Worm (Caenorhabditis elegans) whole organism, young adult: ENCODE data around the gene ugt-9.

Experiments
- B0035.1 ChIP-seq: sonication (generic microtip); optimal IDR thresholded peaks from 2 replicates; lab custom pipeline; 2016; ENCODE audit warnings: missing genetic modification characterization, mild to moderate bottlenecking, missing compliant biosample characterization, missing genotype, missing genetic modification reagents
- F22D6.2 ChIP-seq: sonication (generic microtip); optimal IDR thresholded peaks from 2 replicates; lab custom pipeline; 2016; ENCODE audit warnings: mild to moderate bottlenecking, missing genetic modification characterization, missing compliant biosample characterization
- F57C9.4 ChIP-seq: sonication (generic microtip); optimal IDR thresholded peaks from 2 replicates; lab custom pipeline; 2017; ENCODE audit warnings: mild to moderate bottlenecking, missing genetic modification characterization, missing compliant biosample characterization
- Y53F4B.3 ChIP-seq: fragments of 200-800 bp; sonication (Bioruptor generic); IDR thresholded peaks from 2 replicates; pipeline ENCODE4 v1.3.6; 2022; ENCODE audit warnings: missing genetic modification reagents, missing genetic modification characterization, missing compliant biosample characterization
- ama-1 ChIP-seq, 3 experiments: fragments of 150-350 bp in 1 of 3; sonication (generic microtip) in 2 of 3; optimal IDR thresholded peaks; 2 replicates each; lab custom pipeline; 2014 to 2018; ENCODE audit warnings: missing biosample characterization in 2 of 3, missing genetic modification characterization in 2 of 3, missing genetic modification reagents in 2 of 3
- aptf-2 ChIP-seq: fragments of 200-800 bp; sonication (Bioruptor generic); conservative IDR thresholded peaks from 2 replicates; pipeline ENCODE4 v1.3.6; 2022; ENCODE audit warnings: missing genetic modification reagents, missing genetic modification characterization, missing compliant biosample characterization
- athp-1 ChIP-seq: sonication (generic microtip); optimal IDR thresholded peaks from 2 replicates; lab custom pipeline; 2017; ENCODE audit warnings: mild to moderate bottlenecking, missing genetic modification characterization, missing compliant biosample characterization
- attf-3 ChIP-seq: fragments of 200-800 bp; sonication (Bioruptor generic); conservative IDR thresholded peaks from 2 replicates; pipeline ENCODE4 v1.3.6; 2022; ENCODE audit warnings: missing genetic modification reagents, missing genetic modification characterization, missing compliant biosample characterization
- bed-2 ChIP-seq: fragments of 200-800 bp; sonication (Bioruptor generic); IDR thresholded peaks from 2 replicates; pipeline ENCODE4 v1.3.6; 2022; ENCODE audit warnings: missing genetic modification reagents, missing genetic modification characterization, missing compliant biosample characterization
- cebp-1 ChIP-seq, 2 experiments: fragments of 200-800 bp in 1 of 2; sonication (Bioruptor generic) in 1 of 2; sonication (generic microtip) in 1 of 2; IDR thresholded peaks in 1 of 2; optimal IDR thresholded peaks in 1 of 2; 2 replicates each; pipeline versions ENCODE4 v1.3.6 to Lab custom; 2017 to 2022; ENCODE audit warnings: missing compliant biosample characterization in 2 of 2, missing genetic modification characterization in 2 of 2, mild to moderate bottlenecking in 1 of 2, missing genetic modification reagents in 1 of 2, moderate library complexity in 1 of 2
- ceh-27 ChIP-seq: fragments of 200-800 bp; sonication (Bioruptor generic); optimal IDR thresholded peaks from 2 replicates; lab custom pipeline; 2018; ENCODE audit warnings: mild to moderate bottlenecking, missing genetic modification characterization, moderate library complexity, missing compliant biosample characterization
- ceh-40 ChIP-seq: fragments of 200-800 bp; sonication (Bioruptor generic); IDR thresholded peaks from 2 replicates; pipeline ENCODE4 v1.3.6; 2022; ENCODE audit warnings: missing genetic modification characterization, missing compliant biosample characterization
- die-1 ChIP-seq: sonication (generic microtip); optimal IDR thresholded peaks from 2 replicates; lab custom pipeline; 2016; ENCODE audit warnings: missing genotype, mild to moderate bottlenecking, missing genetic modification characterization, missing compliant biosample characterization
- dox-1 ChIP-seq: fragments of 200-800 bp; sonication (Bioruptor generic); IDR thresholded peaks from 2 replicates; pipeline ENCODE4 v1.3.6; 2022; ENCODE audit warnings: missing genetic modification reagents, missing genetic modification characterization, missing compliant biosample characterization
- egrh-3 ChIP-seq: fragments of 200-800 bp; sonication (Bioruptor generic); IDR thresholded peaks from 2 replicates; pipeline ENCODE4 v1.3.6; 2022; ENCODE audit warnings: missing genetic modification reagents, missing genetic modification characterization, missing compliant biosample characterization
- ets-4 ChIP-seq: fragments of 200-800 bp; sonication (Bioruptor generic); optimal IDR thresholded peaks from 2 replicates; lab custom pipeline; 2018; ENCODE audit warnings: mild to moderate bottlenecking, missing genetic modification characterization, missing compliant biosample characterization
- hmg-1.2 ChIP-seq: fragments of 200-800 bp; sonication (Bioruptor generic); IDR thresholded peaks from 2 replicates; pipeline ENCODE4 v1.3.6; 2022; ENCODE audit warnings: missing genetic modification reagents, missing genetic modification characterization, missing compliant biosample characterization
- hrde-1 ChIP-seq: sonication (generic microtip); optimal IDR thresholded peaks from 2 replicates; lab custom pipeline; 2016; ENCODE audit warnings: missing genetic modification characterization, mild to moderate bottlenecking, missing compliant biosample characterization, moderate library complexity, missing genotype, missing genetic modification reagents, borderline replicate concordance
- lag-1 ChIP-seq: fragments of 200-800 bp; sonication (Bioruptor generic); IDR thresholded peaks from 2 replicates; pipeline ENCODE4 v1.3.6; 2022; ENCODE audit warnings: missing genetic modification reagents, missing genetic modification characterization, missing compliant biosample characterization
- let-526 ChIP-seq: fragments of 200-800 bp; sonication (Bioruptor generic); IDR thresholded peaks from 2 replicates; pipeline ENCODE4 v1.3.6; 2022; ENCODE audit warnings: missing genetic modification reagents, missing genetic modification characterization, missing compliant biosample characterization
- let-607 ChIP-seq, 2 experiments: fragments of 200-800 bp in 1 of 2; sonication (Bioruptor generic) in 1 of 2; sonication (generic microtip) in 1 of 2; optimal IDR thresholded peaks; 2 replicates each; lab custom pipeline; 2016 to 2018; ENCODE audit warnings: mild to moderate bottlenecking in 2 of 2, missing compliant biosample characterization in 2 of 2, missing genetic modification characterization in 2 of 2, moderate library complexity in 2 of 2, missing genotype in 1 of 2
- lin-26 ChIP-seq: fragments of 200-800 bp; sonication (Bioruptor generic); IDR thresholded peaks from 2 replicates; pipeline ENCODE4 v1.3.6; 2022; ENCODE audit warnings: missing genetic modification reagents, missing genetic modification characterization, missing compliant biosample characterization
- lin-40 ChIP-seq: sonication (generic microtip); optimal IDR thresholded peaks from 2 replicates; lab custom pipeline; 2016; ENCODE audit warnings: missing genetic modification characterization, mild to moderate bottlenecking, missing compliant biosample characterization, missing genotype, missing genetic modification reagents
- lin-54 ChIP-seq: fragments of 200-800 bp; sonication (Bioruptor generic); optimal IDR thresholded peaks from 2 replicates; lab custom pipeline; 2018; ENCODE audit warnings: mild to moderate bottlenecking, missing genetic modification characterization, missing compliant biosample characterization
- lsy-27 ChIP-seq: sonication (generic microtip); optimal IDR thresholded peaks from 2 replicates; lab custom pipeline; 2017; ENCODE audit warnings: missing genetic modification characterization, mild to moderate bottlenecking, missing compliant biosample characterization, antibody characterized with exemption, missing genotype, borderline replicate concordance; ENCODE audit not compliant: insufficient read depth
- madf-6 ChIP-seq: fragments of 200-800 bp; sonication (Bioruptor generic); IDR thresholded peaks from 2 replicates; pipeline ENCODE4 v1.3.6; 2022; ENCODE audit warnings: missing genetic modification reagents, missing genetic modification characterization, missing compliant biosample characterization
- mel-28 ChIP-seq: sonication (generic microtip); optimal IDR thresholded peaks from 2 replicates; lab custom pipeline; 2016; ENCODE audit warnings: borderline replicate concordance, mild to moderate bottlenecking, missing genetic modification characterization, missing compliant biosample characterization
- nfya-2 ChIP-seq: fragments of 200-800 bp; sonication (Bioruptor generic); IDR thresholded peaks from 2 replicates; pipeline ENCODE4 v1.3.6; 2022; ENCODE audit warnings: missing genetic modification reagents, missing genetic modification characterization, missing compliant biosample characterization
- nfyb-1 ChIP-seq: fragments of 200-800 bp; sonication (Bioruptor generic); IDR thresholded peaks from 2 replicates; pipeline ENCODE4 v1.3.6; 2022; ENCODE audit warnings: missing genetic modification reagents, missing genetic modification characterization, missing compliant biosample characterization
- nhr-120 ChIP-seq: fragments of 200-800 bp; sonication (Bioruptor generic); IDR thresholded peaks from 2 replicates; pipeline ENCODE4 v1.3.6; 2022; ENCODE audit warnings: missing genetic modification characterization, missing compliant biosample characterization
- nhr-27 ChIP-seq: fragments of 200-800 bp; sonication (Bioruptor generic); optimal IDR thresholded peaks from 2 replicates; lab custom pipeline; 2018; ENCODE audit warnings: mild to moderate bottlenecking, missing genetic modification characterization, moderate library complexity, missing compliant biosample characterization
- pbrm-1 ChIP-seq: fragments of 200-800 bp; sonication (Bioruptor generic); IDR thresholded peaks from 2 replicates; pipeline ENCODE4 v1.3.6; 2022; ENCODE audit warnings: missing genetic modification reagents, missing genetic modification characterization, missing compliant biosample characterization
- pha-4 ChIP-seq: fragments of 150-350 bp; sonication (generic microtip); optimal IDR thresholded peaks from 2 replicates; lab custom pipeline; 2014; ENCODE audit warnings: missing biosample characterization, missing genetic modification reagents, missing genetic modification characterization
- sdz-38 ChIP-seq: sonication (generic microtip); optimal IDR thresholded peaks from 2 replicates; lab custom pipeline; 2016; ENCODE audit warnings: missing genotype, missing genetic modification characterization, missing compliant biosample characterization
- snpc-1.3 ChIP-seq: sonication (generic microtip); optimal IDR thresholded peaks from 2 replicates; lab custom pipeline; 2017; ENCODE audit warnings: missing genetic modification characterization, mild to moderate bottlenecking, missing compliant biosample characterization, antibody characterized with exemption, moderate library complexity, missing genotype, missing genetic modification reagents; ENCODE audit not compliant: insufficient read depth
- snpc-3.4 ChIP-seq: sonication (generic microtip); optimal IDR thresholded peaks from 2 replicates; lab custom pipeline; 2017; ENCODE audit warnings: missing genetic modification characterization, mild to moderate bottlenecking, missing compliant biosample characterization, antibody characterized with exemption, moderate library complexity, missing genotype, missing genetic modification reagents
- snpc-4 ChIP-seq, 5 experiments: fragments of 150-350 bp in 1 of 5; sonication (generic microtip) in 4 of 5; optimal IDR thresholded peaks; 2 replicates each; lab custom pipeline; 2014 to 2018; ENCODE audit warnings: missing genetic modification characterization in 5 of 5, missing biosample characterization in 3 of 5, antibody characterized with exemption in 2 of 5, mild to moderate bottlenecking in 2 of 5, missing compliant biosample characterization in 2 of 5, missing genotype in 2 of 5, moderate library complexity in 2 of 5, missing genetic modification reagents in 1 of 5
- somi-1 ChIP-seq: fragments of 200-800 bp; sonication (Bioruptor generic); optimal IDR thresholded peaks from 2 replicates; lab custom pipeline; 2018; ENCODE audit warnings: mild to moderate bottlenecking, missing genetic modification characterization, missing compliant biosample characterization
- sptf-2 ChIP-seq: fragments of 200-800 bp; sonication (Bioruptor generic); optimal IDR thresholded peaks from 2 replicates; lab custom pipeline; 2018; ENCODE audit warnings: mild to moderate bottlenecking, missing genetic modification characterization, missing compliant biosample characterization
- tlf-1 ChIP-seq: fragments of 200-800 bp; sonication (Bioruptor generic); optimal IDR thresholded peaks from 2 replicates; lab custom pipeline; 2018; ENCODE audit warnings: mild to moderate bottlenecking, missing genetic modification characterization, missing compliant biosample characterization
- unc-130 ChIP-seq: sonication (generic microtip); optimal IDR thresholded peaks from 2 replicates; lab custom pipeline; 2016; ENCODE audit warnings: missing genetic modification reagents, missing genetic modification characterization, missing compliant biosample characterization
- ztf-25 ChIP-seq: fragments of 200-800 bp; sonication (Bioruptor generic); IDR thresholded peaks from 2 replicates; pipeline ENCODE4 v1.3.6; 2022; ENCODE audit warnings: missing genetic modification reagents, missing genetic modification characterization, missing compliant biosample characterization

ugt-9 gene

DNA sequence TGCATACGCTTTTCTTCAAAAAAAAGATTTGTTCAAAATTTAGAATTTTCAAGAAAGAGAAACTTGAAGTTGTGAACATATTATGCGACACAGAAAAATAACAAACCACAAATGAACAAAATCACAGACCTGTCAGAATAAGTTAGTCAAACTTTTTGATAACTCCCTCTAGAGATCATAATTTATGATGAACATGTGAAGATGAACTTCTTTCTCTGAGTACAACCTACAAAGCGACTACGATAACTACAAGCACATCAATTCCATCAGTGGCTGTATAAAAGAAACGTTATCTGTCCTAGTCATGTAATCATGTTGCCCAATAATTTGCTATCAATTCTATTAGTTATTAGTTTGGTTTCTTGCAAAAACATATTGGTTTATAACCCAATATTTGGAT, at the start of gene ugt-9:
ugt-9 (plus strand) TSS at position 305 of the 400 bp plus-strand sequence.
- TF ChIP-seq hrde-1 (no peak), cebp-1 (GFP tag; IDR thresholded peaks at IDR 0.05; lab: Robert Waterston, UW) (no peak), cebp-1 (tag; optimal IDR thresholded peaks at IDR 0.05; lab: Kevin White, UChicago) (no peak), unc-130 (GFP tag; lab: Kevin White, UChicago) (no peak), lag-1 (GFP tag; lab: Robert Waterston, UW) (no peak), lsy-27 (tag; lab: Kevin White, UChicago) (no peak), egrh-3 (GFP tag; lab: Robert Waterston, UW) (no peak)

DNA sequence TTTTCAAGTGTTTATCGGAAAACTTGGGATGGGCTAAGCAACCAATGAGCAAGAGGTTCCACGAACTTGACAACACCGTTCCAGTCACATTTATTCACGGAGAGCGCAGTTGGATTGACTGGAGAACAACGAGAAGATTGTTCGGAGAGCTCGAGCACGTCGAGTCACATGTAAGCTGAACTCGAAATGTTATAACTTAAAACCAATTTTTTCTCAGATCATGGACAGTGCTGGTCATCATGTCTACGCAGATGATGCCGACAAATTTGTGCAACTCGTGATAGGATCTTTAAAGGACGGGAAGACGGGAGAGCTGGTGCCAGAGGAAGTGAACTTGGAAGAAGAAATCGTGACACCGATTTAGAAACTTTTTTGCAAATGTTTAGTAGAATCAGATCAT, 49.3 kb upstream of the ugt-9 start:
- TF ChIP-seq aptf-2 (GFP tag; lab: Robert Waterston, UW): no peak
- TF ChIP-seq sdz-38: no peak
- TF ChIP-seq Y53F4B.3 (GFP tag; lab: Robert Waterston, UW): no peak
- no peak for TF ChIP-seq dox-1 (GFP tag; lab: Robert Waterston, UW)
- no peak for TF ChIP-seq mel-28
- no peak for TF ChIP-seq pha-4
- no peak for TF ChIP-seq lin-40
- no peak for TF ChIP-seq sptf-2 (GFP tag; lab: Kevin White, UChicago)
- no peak for TF ChIP-seq snpc-4 (GFP tag; optimal IDR thresholded peaks at IDR 0.05; lab: Kevin White, UChicago)
- no peak for TF ChIP-seq snpc-4 (tag; optimal IDR thresholded peaks at IDR 0.05; lab: Kevin White, UChicago)
- no peak for TF ChIP-seq B0035.1
- TF ChIP-seq let-607 (tag; optimal IDR thresholded peaks at IDR 0.05; lab: Kevin White, UChicago): no peak
- no peak for TF ChIP-seq bed-2 (GFP tag; lab: Robert Waterston, UW)

DNA sequence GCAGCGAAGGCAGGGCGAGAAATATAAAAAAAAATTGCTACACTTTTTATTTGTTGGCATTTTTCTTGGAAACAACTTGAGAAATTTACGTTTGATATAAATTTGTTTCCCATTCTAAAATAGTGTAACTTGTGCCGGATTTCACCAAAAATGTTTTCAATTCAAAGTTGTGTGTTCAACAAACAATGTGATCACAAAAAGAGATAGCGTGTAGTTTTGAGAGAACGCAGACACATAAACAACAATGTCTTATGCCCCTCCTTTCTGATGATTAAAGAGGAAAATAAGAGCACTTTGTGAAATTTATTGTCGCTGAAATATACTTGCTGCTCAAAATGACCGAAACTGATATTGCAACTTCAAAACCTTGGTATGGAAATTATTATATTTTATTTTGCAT, 48.4 kb upstream of the ugt-9 start, which contains the start of gene abhd-5.1:
abhd-5.1 (plus strand) TSS at position 230 of the 400 bp plus-strand sequence.
- TF ChIP-seq ets-4 (no peak), cebp-1 (GFP tag; IDR thresholded peaks at IDR 0.05; lab: Robert Waterston, UW) (no peak), cebp-1 (tag; optimal IDR thresholded peaks at IDR 0.05; lab: Kevin White, UChicago) (peak; percentile 41), B0035.1 (no peak), somi-1 (GFP tag; lab: Kevin White, UChicago) (no peak), lin-40 (no peak), lsy-27 (tag; lab: Kevin White, UChicago) (no peak), attf-3 (GFP tag; lab: Robert Waterston, UW) (no peak), nfya-2 (GFP tag; lab: Robert Waterston, UW) (no peak), ztf-25 (no peak), athp-1 (tag; lab: Kevin White, UChicago) (no peak), nhr-27 (tag; lab: Kevin White, UChicago) (no peak), pbrm-1 (GFP tag; lab: Robert Waterston, UW) (0 out of 2 replicates have a peak, but pooled peaks have one; percentile 37), snpc-3.4 (tag; lab: Kevin White, UChicago) (no peak), ceh-27 (GFP tag; lab: Kevin White, UChicago) (no peak), tlf-1 (GFP tag; lab: Kevin White, UChicago) (no peak), bed-2 (GFP tag; lab: Robert Waterston, UW) (no peak), lin-54 (GFP tag; lab: Kevin White, UChicago) (no peak), unc-130 (GFP tag; lab: Kevin White, UChicago) (no peak), lin-26 (no peak), ama-1 (optimal IDR thresholded peaks at IDR 0.05; lab: Kevin White, UChicago) (no peak), ama-1 (GFP tag; optimal IDR thresholded peaks at IDR 0.05; lab: Kevin White, UChicago) (no peak), hmg-1.2 (peak; percentile 84), die-1 (tag; lab: Kevin White, UChicago) (no peak), F22D6.2 (tag; lab: Kevin White, UChicago) (no peak), nhr-120 (GFP tag; lab: Robert Waterston, UW) (no peak), snpc-1.3 (no peak), mel-28 (no peak), let-526 (no peak), ceh-40 (no peak), nfyb-1 (GFP tag; lab: Robert Waterston, UW) (peak; percentile 29), F57C9.4 (no peak), madf-6 (no peak)
